Worm (Caenorhabditis elegans): ENCODE data around the gene eral-1.

The eral-1 gene

DNA sequence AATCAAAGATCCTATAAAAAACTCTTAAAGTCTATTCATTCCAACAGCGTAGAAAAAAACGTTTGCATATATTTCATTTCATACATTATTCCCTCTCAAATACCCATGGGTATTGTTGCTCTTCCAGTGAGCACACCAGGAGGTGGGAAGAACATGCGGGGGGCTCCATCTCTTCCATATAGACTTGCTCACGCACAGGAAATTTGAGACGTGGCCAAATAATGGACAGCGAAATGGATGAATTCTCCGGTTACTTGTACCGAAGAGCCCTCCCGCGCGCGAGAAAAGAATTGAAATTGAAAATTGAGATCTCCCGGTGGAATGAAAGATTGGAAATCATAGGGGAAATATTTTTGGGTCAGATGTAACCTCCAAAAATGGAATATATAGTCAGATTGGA is 11.9 kb downstream of the eral-1 start:
- no peak for TF ChIP-seq Y79H2A.3 (GFP tag; conservative IDR thresholded peaks at IDR 0.05)
- 0 out of 2 replicates have a peak, but pooled peaks have one; percentile 33 for TF ChIP-seq nfyb-1 (GFP tag; IDR thresholded peaks at IDR 0.05)

DNA sequence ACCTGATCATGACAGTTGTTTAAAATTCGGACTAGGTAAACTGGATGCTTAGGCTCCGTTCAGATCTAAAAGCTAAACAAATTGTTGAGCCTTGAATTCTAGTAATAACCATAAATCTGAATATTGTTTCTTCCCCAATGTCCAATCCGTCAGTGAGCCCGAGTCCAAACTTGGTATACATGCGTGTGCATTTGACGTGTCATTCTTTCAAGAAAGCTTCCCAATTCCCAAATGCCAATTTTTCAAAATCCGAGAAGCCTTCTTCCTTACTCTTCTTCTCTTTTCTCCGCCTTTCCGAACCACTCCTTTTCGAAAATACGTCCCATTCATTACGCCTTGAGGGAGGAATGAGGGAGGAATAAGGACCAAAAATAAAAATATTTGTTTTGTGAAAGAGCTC is 12.9 kb downstream of the eral-1 start:
- TF ChIP-seq ztf-18 (tag; optimal IDR thresholded peaks at IDR 0.05) (no peak), lin-35 (GFP tag; optimal IDR thresholded peaks at IDR 0.05) (no peak), hmg-1.2 (GFP tag; IDR thresholded peaks at IDR 0.05) (no peak), B0336.3 (GFP tag; IDR thresholded peaks at IDR 0.05) (no peak), B0019.2 (GFP tag; conservative IDR thresholded peaks at IDR 0.05) (no peak), Y53F4B.3 (GFP tag; IDR thresholded peaks at IDR 0.05) (no peak), madf-10 (tag; optimal IDR thresholded peaks at IDR 0.05) (no peak), gei-17 (GFP tag; optimal IDR thresholded peaks at IDR 0.05) (no peak), ceh-100 (GFP tag; IDR thresholded peaks at IDR 0.05) (no peak), tbx-9 (tag; optimal IDR thresholded peaks at IDR 0.05; ENCODE audit: borderline replicate concordance) (no peak), nhr-179 (tag; optimal IDR thresholded peaks at IDR 0.05) (no peak), hrde-1 (tag; optimal IDR thresholded peaks at IDR 0.05; ENCODE audit: borderline replicate concordance) (no peak), F52B5.7 (tag; optimal IDR thresholded peaks at IDR 0.05) (no peak), lag-1 (GFP tag; IDR thresholded peaks at IDR 0.05) (no peak), B0261.1 (tag; optimal IDR thresholded peaks at IDR 0.05) (no peak), C17E4.6 (GFP tag; IDR thresholded peaks at IDR 0.05) (no peak), ceh-27 (GFP tag; optimal IDR thresholded peaks at IDR 0.05) (no peak)

DNA sequence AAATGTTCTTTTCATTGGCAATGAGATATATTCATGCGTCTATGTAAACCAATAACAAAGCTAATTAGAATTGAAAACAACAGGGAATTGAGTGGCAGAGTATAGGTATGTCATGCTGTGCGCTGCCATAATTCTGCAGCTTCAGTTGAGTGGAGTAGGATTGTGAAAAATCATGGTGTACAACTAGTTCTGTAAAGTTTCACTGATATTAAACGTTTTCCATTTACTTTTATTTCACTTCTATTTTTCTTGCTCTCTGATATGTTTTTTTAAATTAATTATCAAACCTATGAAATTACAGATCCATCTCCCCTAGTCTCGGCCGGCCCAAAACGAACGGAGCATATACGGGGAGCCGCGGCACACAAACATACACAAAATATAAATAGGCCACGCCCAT is 13.9 kb downstream of the eral-1 start, which contains the start of gene exc-7:
exc-7 (plus strand) TSS at position 301 of the 400 bp plus-strand sequence.
- TF ChIP-seq repo-1 (tag; optimal IDR thresholded peaks at IDR 0.05) (no peak), lsy-27 (tag; optimal IDR thresholded peaks at IDR 0.05; ENCODE audit: borderline replicate concordance, insufficient read depth) (no peak), aptf-2 (GFP tag; conservative IDR thresholded peaks at IDR 0.05) (no peak), attf-6 (GFP tag; IDR thresholded peaks at IDR 0.05) (no peak), unc-62 (GFP tag; optimal IDR thresholded peaks at IDR 0.05) (no peak), B0261.1 (tag; optimal IDR thresholded peaks at IDR 0.05) (no peak), nfya-2 (GFP tag; IDR thresholded peaks at IDR 0.05) (no peak), pbrm-1 (GFP tag; IDR thresholded peaks at IDR 0.05) (no peak)

DNA sequence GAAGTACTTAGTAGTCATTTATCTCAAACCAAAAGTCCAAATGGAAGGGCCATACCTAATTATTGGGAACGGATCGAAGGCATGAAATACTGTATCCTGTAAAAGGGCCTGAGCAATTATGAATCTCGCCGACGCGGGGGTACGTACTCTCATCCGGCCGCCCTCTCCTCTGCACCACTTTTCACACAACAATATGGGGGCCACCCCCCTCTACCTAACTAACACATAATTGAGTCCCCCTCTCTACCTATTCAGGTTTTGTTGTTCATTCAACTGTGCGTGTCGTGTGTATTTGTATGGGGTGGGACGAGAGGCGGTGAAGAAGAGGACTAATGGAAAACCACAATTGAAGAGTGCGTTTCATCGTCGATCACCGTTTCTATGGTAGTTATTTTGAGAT is 15.2 kb downstream of the eral-1 start:
- no peak for TF ChIP-seq egrh-3 (GFP tag; IDR thresholded peaks at IDR 0.05)
- no peak for TF ChIP-seq F39B2.1 (GFP tag; IDR thresholded peaks at IDR 0.05)
- no peak for TF ChIP-seq Y95B8A.8 (GFP tag; IDR thresholded peaks at IDR 0.05)
- no peak for TF ChIP-seq lin-35 (GFP tag; optimal IDR thresholded peaks at IDR 0.05)
- no peak for TF ChIP-seq T26A5.8 (tag; optimal IDR thresholded peaks at IDR 0.05)
- no peak for TF ChIP-seq attf-5 (GFP tag; optimal IDR thresholded peaks at IDR 0.05)
- TF ChIP-seq him-1 (tag; optimal IDR thresholded peaks at IDR 0.05) = no peak
- no peak for TF ChIP-seq aptf-3 (GFP tag; IDR thresholded peaks at IDR 0.05)
- TF ChIP-seq unc-130 (GFP tag; optimal IDR thresholded peaks at IDR 0.05) = no peak
- no peak for TF ChIP-seq F23B12.7 (tag; optimal IDR thresholded peaks at IDR 0.05; ENCODE audit: insufficient read depth)
- no peak for TF ChIP-seq hlh-26 (GFP tag; conservative IDR thresholded peaks at IDR 0.05)
- no peak for TF ChIP-seq Y79H2A.3 (GFP tag; conservative IDR thresholded peaks at IDR 0.05)
- TF ChIP-seq hmg-1.2 (GFP tag; IDR thresholded peaks at IDR 0.05) = no peak
- peak; percentile 13 for TF ChIP-seq chd-7 (tag; optimal IDR thresholded peaks at IDR 0.05)
- TF ChIP-seq let-607 (tag; optimal IDR thresholded peaks at IDR 0.05) = no peak
- TF ChIP-seq hlh-12 (tag; optimal IDR thresholded peaks at IDR 0.05) = no peak
- TF ChIP-seq F10E7.11 (tag; optimal IDR thresholded peaks at IDR 0.05) = no peak
- TF ChIP-seq ceh-27 (GFP tag; optimal IDR thresholded peaks at IDR 0.05) = peak; percentile 14
- TF ChIP-seq lsy-27 (tag; optimal IDR thresholded peaks at IDR 0.05; ENCODE audit: borderline replicate concordance, insufficient read depth) = no peak
- TF ChIP-seq egl-18 (GFP tag; IDR thresholded peaks at IDR 0.05) = 0 out of 2 replicates have a peak, but pooled peaks have one; percentile 27
- TF ChIP-seq ztf-6 (GFP tag; IDR thresholded peaks at IDR 0.05) = no peak
- TF ChIP-seq lag-1 (GFP tag; IDR thresholded peaks at IDR 0.05) = no peak
- 0 out of 2 replicates have a peak, but pooled peaks have one; percentile 16 for TF ChIP-seq zfh-2 (GFP tag; conservative IDR thresholded peaks at IDR 0.05)
- TF ChIP-seq pha-4 (tag; optimal IDR thresholded peaks at IDR 0.05) = no peak

Measured in whole organism, young adult.